Worm (Caenorhabditis elegans) whole organism, young adult: ENCODE measurements around the gene rps-1.

ENCODE experiments used
- B0035.1 ChIP-seq: sonication (generic microtip); optimal IDR thresholded peaks from 2 replicates; lab custom pipeline; 2016; ENCODE audit warnings: missing genetic modification characterization, mild to moderate bottlenecking, missing compliant biosample characterization, missing genotype, missing genetic modification reagents
- C17E4.6 ChIP-seq: fragments of 200-800 bp; sonication (Bioruptor generic); IDR thresholded peaks from 2 replicates; pipeline ENCODE4 v1.3.6; 2022; ENCODE audit warnings: missing genetic modification reagents, missing genetic modification characterization, missing compliant biosample characterization
- F22D6.2 ChIP-seq: sonication (generic microtip); optimal IDR thresholded peaks from 2 replicates; lab custom pipeline; 2016; ENCODE audit warnings: mild to moderate bottlenecking, missing genetic modification characterization, missing compliant biosample characterization
- F33H1.4 ChIP-seq: fragments of 200-800 bp; sonication (Bioruptor generic); IDR thresholded peaks from 2 replicates; pipeline ENCODE4 v1.3.6; 2022; ENCODE audit warnings: missing genetic modification reagents, missing genetic modification characterization, missing compliant biosample characterization
- F39B2.1 ChIP-seq: fragments of 200-800 bp; sonication (Bioruptor generic); IDR thresholded peaks from 2 replicates; pipeline ENCODE4 v1.3.6; 2022; ENCODE audit warnings: missing genetic modification reagents, missing genetic modification characterization, missing compliant biosample characterization
- F49E8.2 ChIP-seq: sonication (generic microtip); optimal IDR thresholded peaks from 3 replicates; lab custom pipeline; 2017; ENCODE audit warnings: missing genetic modification characterization, mild to moderate bottlenecking, missing compliant biosample characterization, antibody characterized with exemption, moderate library complexity; ENCODE audit not compliant: insufficient read depth
- F57C9.4 ChIP-seq: sonication (generic microtip); optimal IDR thresholded peaks from 2 replicates; lab custom pipeline; 2017; ENCODE audit warnings: mild to moderate bottlenecking, missing genetic modification characterization, missing compliant biosample characterization
- K11D2.4 ChIP-seq: fragments of 200-800 bp; sonication (Bioruptor generic); IDR thresholded peaks from 2 replicates; pipeline ENCODE4 v1.3.6; 2022; ENCODE audit warnings: missing genetic modification reagents, missing genetic modification characterization, missing compliant biosample characterization
- K12H6.12 ChIP-seq: fragments of 200-800 bp; sonication (Bioruptor generic); optimal IDR thresholded peaks from 2 replicates; lab custom pipeline; 2018; ENCODE audit warnings: mild to moderate bottlenecking, missing genetic modification characterization, missing compliant biosample characterization
- T07F8.4 ChIP-seq: sonication (generic microtip); optimal IDR thresholded peaks from 2 replicates; lab custom pipeline; 2016; ENCODE audit warnings: mild to moderate bottlenecking, missing genetic modification characterization, moderate library complexity, missing compliant biosample characterization
- Y53F4B.3 ChIP-seq: fragments of 200-800 bp; sonication (Bioruptor generic); IDR thresholded peaks from 2 replicates; pipeline ENCODE4 v1.3.6; 2022; ENCODE audit warnings: missing genetic modification reagents, missing genetic modification characterization, missing compliant biosample characterization
- Y53G8AR.9 ChIP-seq: fragments of 200-800 bp; sonication (Bioruptor generic); conservative IDR thresholded peaks from 2 replicates; pipeline ENCODE4 v1.3.6; 2022; ENCODE audit warnings: missing genetic modification reagents, missing genetic modification characterization, missing compliant biosample characterization
- Y56A3A.18 ChIP-seq: fragments of 200-800 bp; sonication (Bioruptor generic); IDR thresholded peaks from 2 replicates; pipeline ENCODE4 v1.3.6; 2022; ENCODE audit warnings: missing genetic modification reagents, missing genetic modification characterization, missing compliant biosample characterization
- Y79H2A.3 ChIP-seq: fragments of 200-800 bp; sonication (Bioruptor generic); conservative IDR thresholded peaks from 2 replicates; pipeline ENCODE4 v1.3.6; 2022; ENCODE audit warnings: missing genetic modification reagents, missing genetic modification characterization, missing compliant biosample characterization
- ZK185.1 ChIP-seq: sonication (generic microtip); optimal IDR thresholded peaks from 2 replicates; lab custom pipeline; 2016; ENCODE audit warnings: mild to moderate bottlenecking, missing genetic modification characterization, missing compliant biosample characterization; ENCODE audit not compliant: poor library complexity, severe bottlenecking
- aptf-3 ChIP-seq: fragments of 200-800 bp; sonication (Bioruptor generic); IDR thresholded peaks from 2 replicates; pipeline ENCODE4 v1.3.6; 2022; ENCODE audit warnings: missing genetic modification characterization, missing compliant biosample characterization
- attf-3 ChIP-seq: fragments of 200-800 bp; sonication (Bioruptor generic); conservative IDR thresholded peaks from 2 replicates; pipeline ENCODE4 v1.3.6; 2022; ENCODE audit warnings: missing genetic modification reagents, missing genetic modification characterization, missing compliant biosample characterization
- attf-5 ChIP-seq: fragments of 200-800 bp; sonication (Bioruptor generic); optimal IDR thresholded peaks from 2 replicates; lab custom pipeline; 2018; ENCODE audit warnings: mild to moderate bottlenecking, missing genetic modification characterization, missing compliant biosample characterization
- bed-1 ChIP-seq: fragments of 200-800 bp; sonication (Bioruptor generic); IDR thresholded peaks from 2 replicates; pipeline ENCODE4 v1.3.6; 2022; ENCODE audit warnings: missing genetic modification reagents, missing genetic modification characterization, missing compliant biosample characterization
- ceh-100 ChIP-seq: fragments of 200-800 bp; sonication (Bioruptor generic); IDR thresholded peaks from 2 replicates; pipeline ENCODE4 v1.3.6; 2022; ENCODE audit warnings: missing genetic modification reagents, missing genetic modification characterization, missing compliant biosample characterization
- dpff-1 ChIP-seq: sonication (generic microtip); optimal IDR thresholded peaks from 2 replicates; lab custom pipeline; 2017; ENCODE audit warnings: mild to moderate bottlenecking, missing genetic modification characterization, missing compliant biosample characterization
- dpl-1 ChIP-seq: fragments of 150-350 bp; optimal IDR thresholded peaks from 2 replicates; lab custom pipeline; 2014; ENCODE audit warnings: missing biosample characterization, missing genetic modification reagents, missing genetic modification characterization
- egrh-3 ChIP-seq: fragments of 200-800 bp; sonication (Bioruptor generic); IDR thresholded peaks from 2 replicates; pipeline ENCODE4 v1.3.6; 2022; ENCODE audit warnings: missing genetic modification reagents, missing genetic modification characterization, missing compliant biosample characterization
- gei-17 ChIP-seq: fragments of 200-800 bp; sonication (Bioruptor generic); optimal IDR thresholded peaks from 2 replicates; lab custom pipeline; 2018; ENCODE audit warnings: mild to moderate bottlenecking, missing genetic modification characterization, missing compliant biosample characterization
- hmg-1.2 ChIP-seq: fragments of 200-800 bp; sonication (Bioruptor generic); IDR thresholded peaks from 2 replicates; pipeline ENCODE4 v1.3.6; 2022; ENCODE audit warnings: missing genetic modification reagents, missing genetic modification characterization, missing compliant biosample characterization
- hmg-20 ChIP-seq: fragments of 200-800 bp; sonication (Bioruptor generic); IDR thresholded peaks from 2 replicates; pipeline ENCODE4 v1.3.6; 2022; ENCODE audit warnings: missing genetic modification reagents, missing genetic modification characterization, missing compliant biosample characterization
- hrde-1 ChIP-seq: sonication (generic microtip); optimal IDR thresholded peaks from 2 replicates; lab custom pipeline; 2016; ENCODE audit warnings: missing genetic modification characterization, mild to moderate bottlenecking, missing compliant biosample characterization, moderate library complexity, missing genotype, missing genetic modification reagents, borderline replicate concordance
- hsf-1 ChIP-seq: fragments of 200-800 bp; sonication (Bioruptor generic); IDR thresholded peaks from 2 replicates; pipeline ENCODE4 v1.3.6; 2022; ENCODE audit warnings: missing genetic modification reagents, missing genetic modification characterization, missing compliant biosample characterization
- lin-35 ChIP-seq, 3 experiments: fragments of 150-350 bp in 2 of 3; sonication (generic microtip) in 1 of 3; optimal IDR thresholded peaks; 2 replicates each; lab custom pipeline; 2014 to 2018; ENCODE audit warnings: missing biosample characterization in 3 of 3, missing genetic modification characterization in 3 of 3, missing genetic modification reagents in 3 of 3
- madf-3 ChIP-seq: fragments of 200-800 bp; sonication (Bioruptor generic); IDR thresholded peaks from 2 replicates; pipeline ENCODE4 v1.3.6; 2022; ENCODE audit warnings: missing genetic modification reagents, missing genetic modification characterization, missing compliant biosample characterization
- mes-4 ChIP-seq: sonication (generic microtip); optimal IDR thresholded peaks from 2 replicates; lab custom pipeline; 2016; ENCODE audit warnings: missing genotype, missing genetic modification characterization, missing compliant biosample characterization
- mxl-1 ChIP-seq: sonication (generic microtip); optimal IDR thresholded peaks from 2 replicates; lab custom pipeline; 2016; ENCODE audit warnings: missing genetic modification characterization, missing compliant biosample characterization
- nfya-1 ChIP-seq: sonication (generic microtip); optimal IDR thresholded peaks from 2 replicates; lab custom pipeline; 2017; ENCODE audit warnings: antibody characterized with exemption, missing compliant biosample characterization, missing genetic modification characterization, borderline replicate concordance; ENCODE audit not compliant: insufficient read depth
- sdz-38 ChIP-seq: sonication (generic microtip); optimal IDR thresholded peaks from 2 replicates; lab custom pipeline; 2016; ENCODE audit warnings: missing genotype, missing genetic modification characterization, missing compliant biosample characterization
- sea-2 ChIP-seq: fragments of 200-800 bp; sonication (Bioruptor generic); IDR thresholded peaks from 2 replicates; pipeline ENCODE4 v1.3.6; 2022; ENCODE audit warnings: missing genetic modification characterization, missing compliant biosample characterization
- snpc-1.1 ChIP-seq: sonication (generic microtip); optimal IDR thresholded peaks from 2 replicates; lab custom pipeline; 2017; ENCODE audit warnings: missing genetic modification characterization, mild to moderate bottlenecking, missing compliant biosample characterization, antibody characterized with exemption, moderate library complexity, missing genotype, missing genetic modification reagents; ENCODE audit not compliant: insufficient read depth
- snpc-3.4 ChIP-seq: sonication (generic microtip); optimal IDR thresholded peaks from 2 replicates; lab custom pipeline; 2017; ENCODE audit warnings: missing genetic modification characterization, mild to moderate bottlenecking, missing compliant biosample characterization, antibody characterized with exemption, moderate library complexity, missing genotype, missing genetic modification reagents
- snpc-4 ChIP-seq, 5 experiments: fragments of 150-350 bp in 1 of 5; sonication (generic microtip) in 4 of 5; optimal IDR thresholded peaks; 2 replicates each; lab custom pipeline; 2014 to 2018; ENCODE audit warnings: missing genetic modification characterization in 5 of 5, missing biosample characterization in 3 of 5, antibody characterized with exemption in 2 of 5, mild to moderate bottlenecking in 2 of 5, missing compliant biosample characterization in 2 of 5, missing genotype in 2 of 5, moderate library complexity in 2 of 5, missing genetic modification reagents in 1 of 5
- somi-1 ChIP-seq: fragments of 200-800 bp; sonication (Bioruptor generic); optimal IDR thresholded peaks from 2 replicates; lab custom pipeline; 2018; ENCODE audit warnings: mild to moderate bottlenecking, missing genetic modification characterization, missing compliant biosample characterization
- sptf-2 ChIP-seq: fragments of 200-800 bp; sonication (Bioruptor generic); optimal IDR thresholded peaks from 2 replicates; lab custom pipeline; 2018; ENCODE audit warnings: mild to moderate bottlenecking, missing genetic modification characterization, missing compliant biosample characterization
- tbp1 ChIP-seq: fragments of 200-800 bp; sonication (Bioruptor generic); optimal IDR thresholded peaks from 2 replicates; lab custom pipeline; 2018; ENCODE audit warnings: mild to moderate bottlenecking, missing genetic modification characterization, missing compliant biosample characterization
- tlf-1 ChIP-seq: fragments of 200-800 bp; sonication (Bioruptor generic); optimal IDR thresholded peaks from 2 replicates; lab custom pipeline; 2018; ENCODE audit warnings: mild to moderate bottlenecking, missing genetic modification characterization, missing compliant biosample characterization
- xnd-1 ChIP-seq: sonication (generic microtip); optimal IDR thresholded peaks from 2 replicates; lab custom pipeline; 2016; ENCODE audit warnings: missing genotype, missing genetic modification reagents, missing genetic modification characterization, missing compliant biosample characterization
- zim-3 ChIP-seq: sonication (generic microtip); optimal IDR thresholded peaks from 2 replicates; lab custom pipeline; 2017; ENCODE audit warnings: mild to moderate bottlenecking, missing genetic modification characterization, moderate library complexity, missing compliant biosample characterization
- ztf-18 ChIP-seq: sonication (generic microtip); optimal IDR thresholded peaks from 2 replicates; lab custom pipeline; 2016; ENCODE audit warnings: missing genotype, mild to moderate bottlenecking, missing genetic modification characterization, missing compliant biosample characterization
- ztf-25 ChIP-seq: fragments of 200-800 bp; sonication (Bioruptor generic); IDR thresholded peaks from 2 replicates; pipeline ENCODE4 v1.3.6; 2022; ENCODE audit warnings: missing genetic modification reagents, missing genetic modification characterization, missing compliant biosample characterization
- ztf-26 ChIP-seq: sonication (generic microtip); optimal IDR thresholded peaks from 2 replicates; lab custom pipeline; 2017; ENCODE audit warnings: missing genetic modification characterization, missing compliant biosample characterization
- ztf-6 ChIP-seq: fragments of 200-800 bp; sonication (Bioruptor generic); IDR thresholded peaks from 2 replicates; pipeline ENCODE4 v1.3.6; 2022; ENCODE audit warnings: missing genetic modification reagents, missing genetic modification characterization, missing compliant biosample characterization

Gene rps-1

ce11 chrIII:4449357-4449756, 26.4 kb upstream of the rps-1 start (continued):
- TF ChIP-seq ZK185.1 (tag; lab: Kevin White, UChicago) (no peak), madf-3 (GFP tag; lab: Robert Waterston, UW) (no peak), ceh-100 (GFP tag; lab: Robert Waterston, UW) (no peak), snpc-1.1 (tag; lab: Kevin White, UChicago) (no peak), attf-5 (GFP tag; lab: Kevin White, UChicago) (no peak), F22D6.2 (tag; lab: Kevin White, UChicago) (no peak), ztf-26 (tag; lab: Kevin White, UChicago) (no peak), snpc-4 (GFP tag; optimal IDR thresholded peaks at IDR 0.05; lab: Kevin White, UChicago) (no peak), snpc-4 (tag; optimal IDR thresholded peaks at IDR 0.05; lab: Kevin White, UChicago) (peak in 1 of 4 experiments; percentile 28), B0035.1 (tag; lab: Kevin White, UChicago) (no peak), snpc-3.4 (tag; lab: Kevin White, UChicago) (peak; percentile 29), Y53F4B.3 (0 out of 2 replicates have a peak, but pooled peaks have one; percentile 12), T07F8.4 (peak; percentile 23), aptf-3 (no peak), dpl-1 (GFP tag; lab: Kevin White, UChicago) (no peak), Y56A3A.18 (no peak), K12H6.12 (tag; lab: Kevin White, UChicago) (peak; percentile 16), bed-1 (GFP tag; lab: Robert Waterston, UW) (no peak), F57C9.4 (tag; lab: Kevin White, UChicago) (no peak), ztf-18 (tag; lab: Kevin White, UChicago) (peak; percentile 73), xnd-1 (tag; lab: Kevin White, UChicago) (no peak), ztf-6 (GFP tag; lab: Robert Waterston, UW) (no peak), F39B2.1 (no peak), mxl-1 (tag; lab: Kevin White, UChicago) (no peak), lin-35 (GFP tag; optimal IDR thresholded peaks at IDR 0.05; lab: Kevin White, UChicago) (no peak), somi-1 (GFP tag; lab: Kevin White, UChicago) (no peak), gei-17 (GFP tag; lab: Kevin White, UChicago) (no peak), dpff-1 (tag; lab: Kevin White, UChicago) (no peak), mes-4 (peak; percentile 57), zim-3 (no peak), Y79H2A.3 (GFP tag; lab: Robert Waterston, UW) (no peak), egrh-3 (GFP tag; lab: Robert Waterston, UW) (no peak), attf-3 (GFP tag; lab: Robert Waterston, UW) (no peak), C17E4.6 (GFP tag; lab: Robert Waterston, UW) (no peak), tbp1 (GFP tag; lab: Kevin White, UChicago) (peak; percentile 93), sea-2 (GFP tag; lab: Robert Waterston, UW) (no peak), K11D2.4 (GFP tag; lab: Robert Waterston, UW) (no peak), ztf-25 (GFP tag; lab: Robert Waterston, UW) (0 out of 2 replicates have a peak, but pooled peaks have one; percentile 47), hmg-1.2 (peak; percentile 48; the same call in 1 of the 2 replicates), Y53G8AR.9 (GFP tag; lab: Robert Waterston, UW) (no peak), sptf-2 (no peak), hrde-1 (tag; lab: Kevin White, UChicago) (no peak), nfya-1 (tag; lab: Kevin White, UChicago) (no peak), hsf-1 (GFP tag; lab: Robert Waterston, UW) (no peak), F49E8.2 (peak; percentile 62), F33H1.4 (GFP tag; lab: Robert Waterston, UW) (peak; percentile 27; the same call in 1 of the 2 replicates), hmg-20 (GFP tag; lab: Robert Waterston, UW) (no peak), sdz-38 (tag; lab: Kevin White, UChicago) (no peak), tlf-1 (no peak)
